Fruit fly (Drosophila melanogaster): Measurements from ENCODE around the gene Saf-B.

Gene Saf-B

dm6 chr3R:24767667-24768340 lies 49.5 kb upstream of the Saf-B start (continued):
- no peak for TF ChIP-seq Dek (tag; optimal IDR thresholded peaks at IDR 0.05)
- TF ChIP-seq Tbp (GFP tag; optimal IDR thresholded peaks at IDR 0.05), result no peak
- no peak for TF ChIP-seq otp (GFP tag; IDR thresholded peaks at IDR 0.05)
- TF ChIP-seq CoRest (tag; optimal IDR thresholded peaks at IDR 0.05), result no peak
- no peak for TF ChIP-seq CG4707 (GFP tag; optimal IDR thresholded peaks at IDR 0.05)
- TF ChIP-seq Hr51 (GFP tag; optimal IDR thresholded peaks at IDR 0.05), result no peak
- no peak for TF ChIP-seq repo (GFP tag; optimal IDR thresholded peaks at IDR 0.05)
- TF ChIP-seq CG18262 (tag; optimal IDR thresholded peaks at IDR 0.05), result peak; percentile 23
- TF ChIP-seq hbn (GFP tag; IDR thresholded peaks at IDR 0.05; ENCODE audit: partially characterized antibody), result 0 out of 2 replicates have a peak, but pooled peaks have one; percentile 13
- TF ChIP-seq gt (GFP tag; IDR thresholded peaks at IDR 0.05), result no peak
- no peak for TF ChIP-seq disco-r (GFP tag; optimal IDR thresholded peaks at IDR 0.05)
- peak; percentile 26 for TF ChIP-seq dmrt11E (tag; optimal IDR thresholded peaks at IDR 0.05)
- peak; percentile 65 for TF ChIP-seq CG3995 (GFP tag; optimal IDR thresholded peaks at IDR 0.05)
- TF ChIP-seq maf-S (GFP tag; optimal IDR thresholded peaks at IDR 0.05), result no peak
- TF ChIP-seq Fer1 (GFP tag; optimal IDR thresholded peaks at IDR 0.05), result no peak
- peak; percentile 17 for TF ChIP-seq Sox100B (GFP tag; optimal IDR thresholded peaks at IDR 0.05)
- TF ChIP-seq CG2202 (tag; optimal IDR thresholded peaks at IDR 0.05), result peak; percentile 56
- TF ChIP-seq CG6272 (GFP tag; IDR thresholded peaks at IDR 0.05), result no peak
- TF ChIP-seq CG3163 (GFP tag; optimal IDR thresholded peaks at IDR 0.05), result peak; percentile 72
- no peak for TF ChIP-seq rib (GFP tag; IDR thresholded peaks at IDR 0.05)
- no peak for TF ChIP-seq amos (GFP tag; IDR thresholded peaks at IDR 0.05; ENCODE audit: partially characterized antibody)
- TF ChIP-seq ssp (GFP tag; IDR thresholded peaks at IDR 0.05), result no peak
- peak in 1 of 2 experiments; percentile 62 for TF ChIP-seq Hr78 (GFP tag; optimal IDR thresholded peaks at IDR 0.05)
- no peak for TF ChIP-seq CG4282 (GFP tag; optimal IDR thresholded peaks at IDR 0.05)
- TF ChIP-seq cg (GFP tag; optimal IDR thresholded peaks at IDR 0.05), result peak; percentile 71
- TF ChIP-seq z (GFP tag; IDR thresholded peaks at IDR 0.05), result no peak
- TF ChIP-seq BEAF-32 (GFP tag; optimal IDR thresholded peaks at IDR 0.05), result no peak
- peak; percentile 40 for TF ChIP-seq sqz (GFP tag; optimal IDR thresholded peaks at IDR 0.05)
- TF ChIP-seq oc (tag; optimal IDR thresholded peaks at IDR 0.05), result no peak
- TF ChIP-seq bsh (GFP tag; optimal IDR thresholded peaks at IDR 0.05), result peak in 1 of 2 experiments; percentile 59
- TF ChIP-seq CG10654 (GFP tag; optimal IDR thresholded peaks at IDR 0.05), result no peak
- TF ChIP-seq zen2 (GFP tag; IDR thresholded peaks at IDR 0.05; ENCODE audit: partially characterized antibody), result no peak
- TF ChIP-seq CG3838 (GFP tag; optimal IDR thresholded peaks at IDR 0.05), result peak; percentile 51
- no peak for TF ChIP-seq gfzf (GFP tag; optimal IDR thresholded peaks at IDR 0.05)
- peak; percentile 2 for TF ChIP-seq CG10979 (tag; optimal IDR thresholded peaks at IDR 0.05)
- no peak for TF ChIP-seq Dbx (GFP tag; IDR thresholded peaks at IDR 0.05)
- no peak for TF ChIP-seq sc (optimal IDR thresholded peaks at IDR 0.05)
- peak; percentile 31 for TF ChIP-seq sc (GFP tag; optimal IDR thresholded peaks at IDR 0.05)
- no peak for TF ChIP-seq CG8944 (GFP tag; optimal IDR thresholded peaks at IDR 0.05)
- no peak for TF ChIP-seq Pdp1 (GFP tag; optimal IDR thresholded peaks at IDR 0.05)
- TF ChIP-seq CG30431 (GFP tag; optimal IDR thresholded peaks at IDR 0.05), result no peak
- TF ChIP-seq Asciz (GFP tag; optimal IDR thresholded peaks at IDR 0.05), result no peak
- TF ChIP-seq cad (GFP tag; optimal IDR thresholded peaks at IDR 0.05), result no peak
- TF ChIP-seq scrt (GFP tag; optimal IDR thresholded peaks at IDR 0.05), result no peak
- no peak for TF ChIP-seq CG10462 (GFP tag; optimal IDR thresholded peaks at IDR 0.05)
- no peak for TF ChIP-seq CG6791 (GFP tag; IDR thresholded peaks at IDR 0.05; ENCODE audit: partially characterized antibody)
- TF ChIP-seq CG8290 (GFP tag; optimal IDR thresholded peaks at IDR 0.05), result no peak
- peak in 1 of 2 experiments; percentile 35 for TF ChIP-seq CG8290 (tag; optimal IDR thresholded peaks at IDR 0.05)
- no peak for TF ChIP-seq HLH3B (GFP tag; IDR thresholded peaks at IDR 0.05)

Measured in whole organism, embryonic.